Fruit fly (Drosophila melanogaster) Kc167 (cell line): ENCODE data around the gene Nagk.

Experiments used
- Sin3A ChIP-seq: fragments of >200 bp; optimal IDR thresholded peaks from 2 replicates; lab custom pipeline; 2018; ENCODE audit warnings: missing external identifiers
- h ChIP-seq: fragments of >200 bp; optimal IDR thresholded peaks from 3 replicates; lab custom pipeline; 2018; ENCODE audit warnings: missing external identifiers
- psq ChIP-seq: fragments of >200 bp; optimal IDR thresholded peaks from 2 replicates; lab custom pipeline; 2017; ENCODE audit warnings: missing external identifiers
- ttk ChIP-seq: sonication (Bioruptor generic); optimal IDR thresholded peaks from 2 replicates; lab custom pipeline; 2017; ENCODE audit warnings: missing external identifiers

dm6 chr3R:15375470-15375869 is 32.4 kb upstream of the Nagk start:
- TF ChIP-seq psq (lab: Kevin White, UChicago) (no peak), ttk (no peak), h (lab: Kevin White, UChicago) (no peak), Sin3A (lab: Kevin White, UChicago) (no peak)
